Fruit fly (Drosophila melanogaster): ENCODE data around the gene ttk.
A peak's percentile ranks its signal among the peaks of the same experiment; 100 is the strongest.

The ttk gene

DNA sequence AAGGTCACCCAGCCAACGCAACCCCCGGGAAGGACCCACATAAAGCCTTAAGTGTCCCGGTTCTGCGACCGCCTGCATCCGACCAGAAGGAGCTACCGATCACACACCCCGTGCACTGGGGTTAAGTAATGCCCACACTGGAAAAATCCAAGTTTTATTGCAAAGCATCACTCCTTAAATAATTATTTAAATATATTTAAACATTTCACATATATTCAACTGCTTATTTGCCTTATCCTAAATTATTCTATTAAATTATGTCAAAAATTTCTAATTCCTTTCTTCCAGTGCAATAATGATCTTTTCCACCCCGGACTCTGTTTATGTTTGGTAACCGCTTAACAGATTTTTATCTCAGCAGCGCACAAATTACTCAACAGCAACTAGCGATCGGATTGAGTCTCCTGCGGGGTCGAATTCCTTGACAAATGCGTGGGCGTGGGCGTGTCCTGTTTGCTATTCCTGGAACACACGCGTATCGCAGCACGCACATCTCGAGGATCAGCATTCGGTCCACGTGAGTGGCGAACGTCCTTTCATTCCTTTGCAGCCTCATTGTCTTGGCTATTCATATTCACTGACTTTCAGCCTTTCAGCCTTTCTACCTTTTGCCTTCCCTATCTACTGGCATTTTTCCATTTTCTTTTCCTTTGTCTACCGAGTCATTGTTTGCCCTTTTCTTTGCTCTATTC lies 9.0 kb upstream of the ttk start (continued):
- TF ChIP-seq ac (GFP tag; optimal IDR thresholded peaks at IDR 0.05) = peak; percentile 79
- no peak for TF ChIP-seq TFAM (GFP tag; optimal IDR thresholded peaks at IDR 0.05)
- no peak for TF ChIP-seq cwo (GFP tag; optimal IDR thresholded peaks at IDR 0.05)
- no peak for TF ChIP-seq pita (GFP tag; optimal IDR thresholded peaks at IDR 0.05)
- no peak for TF ChIP-seq Tbp (GFP tag; optimal IDR thresholded peaks at IDR 0.05)
- peak; percentile 73; the same call in 1 of the 2 replicates for TF ChIP-seq CG8765 (GFP tag; IDR thresholded peaks at IDR 0.05)
- TF ChIP-seq gt (GFP tag; IDR thresholded peaks at IDR 0.05) = peak; percentile 38; the same call in 1 of the 2 replicates
- TF ChIP-seq CG3838 (GFP tag; optimal IDR thresholded peaks at IDR 0.05) = no peak
- TF ChIP-seq E2f1 (GFP tag; IDR thresholded peaks at IDR 0.05) = peak; percentile 62
- peak; percentile 51 for TF ChIP-seq gsb-n (tag; optimal IDR thresholded peaks at IDR 0.05)
- no peak for TF ChIP-seq CG7271 (tag; optimal IDR thresholded peaks at IDR 0.05)
- TF ChIP-seq Jarid2 (GFP tag; optimal IDR thresholded peaks at IDR 0.05) = no peak

DNA sequence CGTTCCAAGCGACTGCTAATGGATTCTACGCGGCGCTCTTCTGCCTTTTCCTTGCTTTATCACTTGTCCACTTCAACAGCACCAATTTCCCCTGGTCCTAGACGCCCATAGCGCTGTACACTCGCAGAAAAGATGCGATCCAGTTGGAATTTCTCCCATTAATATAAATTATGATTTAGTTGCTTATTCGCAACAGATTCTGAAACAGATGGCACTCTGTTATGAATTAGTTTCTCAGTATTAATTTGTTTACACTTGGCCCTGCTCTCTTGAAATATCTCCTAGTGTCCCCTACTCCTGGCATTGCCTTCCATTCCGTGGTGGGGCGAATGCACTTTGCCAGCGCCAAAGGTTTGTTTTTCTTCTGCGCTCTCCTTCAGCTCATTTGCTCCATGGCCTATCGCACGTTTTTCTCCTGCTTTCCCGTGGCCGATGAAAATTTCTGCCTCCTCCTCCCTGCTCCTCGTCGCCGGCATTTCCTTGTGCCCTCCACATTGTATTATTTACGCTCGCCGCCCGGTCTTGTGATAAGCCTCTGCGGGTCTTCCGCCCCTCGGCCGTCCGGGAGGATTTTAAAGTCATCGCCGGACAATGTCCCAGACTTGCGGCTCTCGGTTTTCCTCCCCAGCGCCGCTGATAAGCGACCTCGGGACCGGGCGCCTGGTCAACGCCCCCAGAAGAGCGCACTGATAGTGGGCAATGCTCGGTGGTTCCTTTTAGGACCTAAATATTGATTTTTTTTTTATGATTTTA lies 7.3 kb upstream of the ttk start:
- no peak for TF ChIP-seq CG10147 (GFP tag; optimal IDR thresholded peaks at IDR 0.05)
- peak; percentile 35; the same call in 1 of the 3 replicates for TF ChIP-seq H15 (GFP tag; IDR thresholded peaks at IDR 0.05)
- no peak for TF ChIP-seq sens-2 (GFP tag; IDR thresholded peaks at IDR 0.05)
- TF ChIP-seq CG32532 (GFP tag; IDR thresholded peaks at IDR 0.05) = no peak
- TF ChIP-seq CG3726 (GFP tag; IDR thresholded peaks at IDR 0.05) = no peak
- TF ChIP-seq CG9727 (GFP tag; optimal IDR thresholded peaks at IDR 0.05) = peak; percentile 62
- 0 out of 2 replicates have a peak, but pooled peaks have one; percentile 35 for TF ChIP-seq sim (GFP tag; IDR thresholded peaks at IDR 0.05)
- no peak for TF ChIP-seq NFAT (GFP tag; IDR thresholded peaks at IDR 0.05)
- TF ChIP-seq Blimp-1 (GFP tag; optimal IDR thresholded peaks at IDR 0.05) = no peak
- TF ChIP-seq pan (optimal IDR thresholded peaks at IDR 0.05) = no peak
- no peak for TF ChIP-seq pan (GFP tag; optimal IDR thresholded peaks at IDR 0.05 in 1 of 2, IDR thresholded peaks at IDR 0.05 in 1 of 2)
- TF ChIP-seq hb (GFP tag; IDR thresholded peaks at IDR 0.05; ENCODE audit: partially characterized antibody) = no peak
- TF ChIP-seq CG3995 (GFP tag; optimal IDR thresholded peaks at IDR 0.05) = no peak
- peak; percentile 77 for TF ChIP-seq CG10959 (GFP tag; IDR thresholded peaks at IDR 0.05)
- TF ChIP-seq toy (GFP tag; IDR thresholded peaks at IDR 0.05) = no peak
- TF ChIP-seq bsh (GFP tag; optimal IDR thresholded peaks at IDR 0.05) = peak; percentile 3 to 77
- TF ChIP-seq Neu2 (GFP tag; optimal IDR thresholded peaks at IDR 0.05; ENCODE audit: borderline replicate concordance) = no peak
- TF ChIP-seq CG15696 (tag; optimal IDR thresholded peaks at IDR 0.05) = peak; percentile 59
- no peak for TF ChIP-seq CG10366 (GFP tag; IDR thresholded peaks at IDR 0.05)
- TF ChIP-seq CG2120 (GFP tag; optimal IDR thresholded peaks at IDR 0.05) = no peak
- no peak; the same call in 1 of the 2 replicates for TF ChIP-seq CG31441 (GFP tag; IDR thresholded peaks at IDR 0.05)
- no peak for TF ChIP-seq lilli (GFP tag; optimal IDR thresholded peaks at IDR 0.05)
- no peak for TF ChIP-seq ranshi (GFP tag; IDR thresholded peaks at IDR 0.05)
- no peak for TF ChIP-seq oc (tag; optimal IDR thresholded peaks at IDR 0.05)
- TF ChIP-seq ase (GFP tag; IDR thresholded peaks at IDR 0.05) = no peak
- TF ChIP-seq lov (optimal IDR thresholded peaks at IDR 0.05) = no peak
- TF ChIP-seq lov (GFP tag; IDR thresholded peaks at IDR 0.05) = peak; percentile 80
- TF ChIP-seq CG12236 (GFP tag; optimal IDR thresholded peaks at IDR 0.05) = no peak
- no peak for TF ChIP-seq CG2889 (GFP tag; IDR thresholded peaks at IDR 0.05)
- no peak for TF ChIP-seq Tbp (GFP tag; optimal IDR thresholded peaks at IDR 0.05)
- no peak for TF ChIP-seq Hr39 (optimal IDR thresholded peaks at IDR 0.05)
- no peak for TF ChIP-seq eve (GFP tag; optimal IDR thresholded peaks at IDR 0.05)
- no peak for TF ChIP-seq stc (GFP tag; IDR thresholded peaks at IDR 0.05)
- peak; percentile 78 for TF ChIP-seq CG2712 (tag; optimal IDR thresholded peaks at IDR 0.05)
- TF ChIP-seq sima (GFP tag; optimal IDR thresholded peaks at IDR 0.05) = no peak
- TF ChIP-seq twi (tag; optimal IDR thresholded peaks at IDR 0.05) = no peak
- TF ChIP-seq Doc3 (GFP tag; IDR thresholded peaks at IDR 0.05; ENCODE audit: partially characterized antibody) = no peak
- TF ChIP-seq seq (GFP tag; IDR thresholded peaks at IDR 0.05) = no peak

Measured in whole organism, embryonic.